Worm (Caenorhabditis elegans): ENCODE data around the gene E02C12.19.
"Not testable (repeated sequence)": the region's sequence is repeated elsewhere in the genome, so short reads cannot be mapped to it uniquely, and the experiment has no call there.

Gene E02C12.19

ce11 chrV:9394938-9395639, 18.8 kb upstream of the E02C12.19 start:
- TF ChIP-seq klf-2 (GFP tag; conservative IDR thresholded peaks at IDR 0.05) (no peak), cog-1 (tag; optimal IDR thresholded peaks at IDR 0.05) (no peak), flt-1 (GFP tag; IDR thresholded peaks at IDR 0.05) (no peak), med-1 (GFP tag; optimal IDR thresholded peaks at IDR 0.05; ENCODE audit: insufficient read depth) (no peak), ztf-23 (GFP tag; IDR thresholded peaks at IDR 0.05) (no peak), ztf-29 (GFP tag; IDR thresholded peaks at IDR 0.05) (no peak), T22C8.4 (GFP tag; IDR thresholded peaks at IDR 0.05) (no peak), ref-1 (GFP tag; conservative IDR thresholded peaks at IDR 0.05) (no peak), tab-1 (GFP tag; IDR thresholded peaks at IDR 0.05) (no peak)

ce11 chrV:9391959-9392358, 15.6 kb upstream of the E02C12.19 start:
- TF ChIP-seq tab-1 (GFP tag; IDR thresholded peaks at IDR 0.05) (no peak), T22C8.4 (GFP tag; IDR thresholded peaks at IDR 0.05) (no peak), cog-1 (tag; optimal IDR thresholded peaks at IDR 0.05) (no peak), klf-2 (GFP tag; conservative IDR thresholded peaks at IDR 0.05) (no peak)

DNA sequence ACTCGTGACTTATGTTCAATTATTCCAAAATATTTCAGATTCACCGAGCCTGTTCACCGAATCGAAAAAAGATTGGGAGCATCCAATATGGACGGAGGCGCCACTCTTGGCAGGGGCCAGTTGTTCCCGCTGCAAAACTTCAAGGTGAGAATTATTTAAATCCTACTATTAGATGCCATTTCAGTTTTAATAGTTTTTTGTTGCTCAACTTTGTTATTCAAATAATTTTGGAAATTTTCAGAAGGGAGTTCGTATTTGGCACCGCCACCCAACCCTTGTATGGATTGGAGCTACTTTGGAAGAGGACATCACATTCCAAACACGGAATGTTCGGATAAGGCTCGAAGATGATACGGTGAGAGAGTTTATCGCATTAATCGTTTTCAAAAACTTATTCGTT, 9.8 kb upstream of the E02C12.19 start, which contains the start of gene hum-2:
hum-2 (plus strand) TSS at position 33 of the 400 bp plus-strand sequence.
- no peak for TF ChIP-seq tab-1 (GFP tag; IDR thresholded peaks at IDR 0.05)
- TF ChIP-seq med-1 (GFP tag; optimal IDR thresholded peaks at IDR 0.05; ENCODE audit: insufficient read depth), result no peak

ce11 chrV:9384949-9385348, 8.6 kb upstream of the E02C12.19 start:
- TF ChIP-seq flt-1 (GFP tag; IDR thresholded peaks at IDR 0.05) (no peak), med-1 (GFP tag; optimal IDR thresholded peaks at IDR 0.05; ENCODE audit: insufficient read depth) (no peak), ztf-29 (GFP tag; IDR thresholded peaks at IDR 0.05) (no peak), ref-1 (GFP tag; conservative IDR thresholded peaks at IDR 0.05) (no peak), ztf-23 (GFP tag; IDR thresholded peaks at IDR 0.05) (no peak), klf-2 (GFP tag; conservative IDR thresholded peaks at IDR 0.05) (no peak), cog-1 (tag; optimal IDR thresholded peaks at IDR 0.05) (no peak), tab-1 (GFP tag; IDR thresholded peaks at IDR 0.05) (no peak), T22C8.4 (GFP tag; IDR thresholded peaks at IDR 0.05) (no peak)

DNA sequence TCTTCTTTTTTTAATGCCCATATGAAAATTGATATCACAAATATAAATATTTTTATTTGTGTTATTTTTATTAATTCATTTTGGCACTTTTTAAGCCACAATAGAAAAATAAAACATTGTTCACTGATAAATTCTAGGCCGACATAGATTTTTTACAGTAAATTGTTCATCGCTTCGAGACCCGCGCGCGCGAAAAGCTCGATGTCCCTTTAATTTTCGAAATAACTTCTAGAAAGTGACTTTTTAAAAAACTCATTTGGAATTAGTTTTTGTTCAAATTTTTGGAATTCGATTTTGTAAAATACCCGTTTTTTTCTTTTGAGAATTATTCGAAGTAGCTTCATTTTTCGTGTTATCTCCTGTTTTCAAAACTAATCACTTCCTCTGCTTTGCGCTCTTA, 8.0 kb upstream of the E02C12.19 start:
- TF ChIP-seq T22C8.4 (GFP tag; IDR thresholded peaks at IDR 0.05) (no peak), tab-1 (GFP tag; IDR thresholded peaks at IDR 0.05) (no peak), ref-1 (GFP tag; conservative IDR thresholded peaks at IDR 0.05) (no peak), ztf-29 (GFP tag; IDR thresholded peaks at IDR 0.05) (no peak), med-1 (GFP tag; optimal IDR thresholded peaks at IDR 0.05; ENCODE audit: insufficient read depth) (no peak), ztf-23 (GFP tag; IDR thresholded peaks at IDR 0.05) (no peak), klf-2 (GFP tag; conservative IDR thresholded peaks at IDR 0.05) (no peak), flt-1 (GFP tag; IDR thresholded peaks at IDR 0.05) (no peak), cog-1 (tag; optimal IDR thresholded peaks at IDR 0.05) (no peak)

DNA sequence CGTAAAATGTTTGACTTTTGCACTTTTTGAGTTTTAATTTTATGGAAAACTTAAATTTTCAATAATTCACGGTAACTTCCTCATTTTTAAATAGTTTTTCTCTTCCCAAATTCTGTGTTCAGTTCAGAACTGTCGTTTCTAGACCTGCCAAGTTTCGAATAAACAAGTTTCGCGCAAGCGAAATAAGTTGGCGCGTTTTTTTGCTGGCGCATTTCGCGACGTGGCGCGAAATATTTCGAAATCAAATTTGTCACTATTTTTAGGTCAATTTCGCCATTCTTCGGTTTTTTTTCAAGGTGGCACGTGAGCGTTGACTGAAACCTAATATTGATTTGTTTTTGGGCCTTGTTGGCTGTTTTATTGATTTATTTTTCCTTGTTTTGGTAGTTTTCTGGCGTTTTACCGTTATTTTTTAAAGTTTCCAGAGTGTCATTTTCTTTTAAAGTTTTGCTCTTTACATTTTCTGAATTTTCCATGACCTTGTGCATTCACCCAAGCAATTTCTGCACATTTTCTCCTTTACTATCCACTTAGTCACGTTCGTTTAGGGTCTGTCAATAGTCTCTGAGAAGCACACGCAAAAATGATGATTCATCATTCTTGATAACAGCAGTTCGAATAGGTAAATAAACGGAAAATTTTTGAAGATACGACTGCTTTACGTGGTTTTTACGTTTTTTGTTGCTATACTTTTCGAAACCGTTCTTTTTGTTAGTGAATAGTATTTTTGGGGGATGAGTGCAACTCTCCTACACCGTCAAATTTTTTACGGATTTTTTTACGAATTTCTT, 6.4 kb upstream of the E02C12.19 start:
- no peak for TF ChIP-seq ref-1 (GFP tag; conservative IDR thresholded peaks at IDR 0.05)
- peak; percentile 49; the same call in 1 of the 2 replicates for TF ChIP-seq T22C8.4 (GFP tag; IDR thresholded peaks at IDR 0.05)
- TF ChIP-seq klf-2 (GFP tag; conservative IDR thresholded peaks at IDR 0.05), result no peak
- TF ChIP-seq tab-1 (GFP tag; IDR thresholded peaks at IDR 0.05), result no peak
- TF ChIP-seq med-1 (GFP tag; optimal IDR thresholded peaks at IDR 0.05; ENCODE audit: insufficient read depth), result no peak
- no peak for TF ChIP-seq ztf-29 (GFP tag; IDR thresholded peaks at IDR 0.05)

DNA sequence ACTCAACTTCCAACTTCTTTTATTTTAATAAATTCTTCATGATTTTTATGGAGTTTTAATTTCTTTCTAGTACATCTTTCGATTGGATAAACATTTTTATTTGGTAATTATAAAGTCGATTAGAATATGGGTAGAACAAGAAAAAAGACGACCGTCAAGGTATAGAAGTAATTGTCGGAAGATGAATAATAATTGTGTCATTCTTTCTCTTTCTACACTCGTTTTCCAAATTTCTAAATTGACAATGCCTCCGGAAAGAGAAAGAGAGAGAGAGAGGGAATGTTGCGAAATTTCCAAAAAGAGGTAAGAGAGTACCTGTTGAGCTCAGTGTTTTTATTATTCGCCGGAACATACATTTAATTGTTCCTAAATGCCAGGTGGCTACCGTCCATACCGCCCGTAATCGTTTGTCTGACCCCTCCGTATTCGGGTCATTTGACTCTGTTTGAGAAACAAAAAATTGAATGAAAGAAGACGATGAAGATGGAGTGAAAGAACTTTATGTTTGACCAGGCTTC, 5.6 kb upstream of the E02C12.19 start, which contains the start of gene E02C12.12:
E02C12.12 (minus strand) TSS at position 468 of the 518 bp plus-strand sequence.
- TF ChIP-seq ztf-29 (GFP tag; IDR thresholded peaks at IDR 0.05), result no peak
- TF ChIP-seq tab-1 (GFP tag; IDR thresholded peaks at IDR 0.05), result no peak
- no peak for TF ChIP-seq med-1 (GFP tag; optimal IDR thresholded peaks at IDR 0.05; ENCODE audit: insufficient read depth)
- TF ChIP-seq ztf-23 (GFP tag; IDR thresholded peaks at IDR 0.05), result no peak
- no peak for TF ChIP-seq klf-2 (GFP tag; conservative IDR thresholded peaks at IDR 0.05)

ce11 chrV:9379808-9380207, 3.5 kb upstream of the E02C12.19 start, which contains the start of gene E02C12.11:
Gene E02C12.11 (minus strand): TSS chrV:9379908.
- not testable (repeated sequence) for TF ChIP-seq tab-1 (GFP tag; IDR thresholded peaks at IDR 0.05); klf-2 (GFP tag; conservative IDR thresholded peaks at IDR 0.05); T22C8.4 (GFP tag; IDR thresholded peaks at IDR 0.05)

ce11 chrV:9378335-9378734, 2.0 kb upstream of the E02C12.19 start, which contains the start of gene E02C12.10:
Gene E02C12.10 (minus strand): TSS chrV:9378409.
- no peak for TF ChIP-seq tab-1 (GFP tag; IDR thresholded peaks at IDR 0.05)
- no peak for TF ChIP-seq flt-1 (GFP tag; IDR thresholded peaks at IDR 0.05)
- TF ChIP-seq ref-1 (GFP tag; conservative IDR thresholded peaks at IDR 0.05), result no peak
- TF ChIP-seq klf-2 (GFP tag; conservative IDR thresholded peaks at IDR 0.05), result no peak
- no peak for TF ChIP-seq med-1 (GFP tag; optimal IDR thresholded peaks at IDR 0.05; ENCODE audit: insufficient read depth)
- TF ChIP-seq cog-1 (tag; optimal IDR thresholded peaks at IDR 0.05), result no peak
- TF ChIP-seq T22C8.4 (GFP tag; IDR thresholded peaks at IDR 0.05), result no peak
- no peak for TF ChIP-seq ztf-29 (GFP tag; IDR thresholded peaks at IDR 0.05)
- TF ChIP-seq ztf-23 (GFP tag; IDR thresholded peaks at IDR 0.05), result no peak

DNA sequence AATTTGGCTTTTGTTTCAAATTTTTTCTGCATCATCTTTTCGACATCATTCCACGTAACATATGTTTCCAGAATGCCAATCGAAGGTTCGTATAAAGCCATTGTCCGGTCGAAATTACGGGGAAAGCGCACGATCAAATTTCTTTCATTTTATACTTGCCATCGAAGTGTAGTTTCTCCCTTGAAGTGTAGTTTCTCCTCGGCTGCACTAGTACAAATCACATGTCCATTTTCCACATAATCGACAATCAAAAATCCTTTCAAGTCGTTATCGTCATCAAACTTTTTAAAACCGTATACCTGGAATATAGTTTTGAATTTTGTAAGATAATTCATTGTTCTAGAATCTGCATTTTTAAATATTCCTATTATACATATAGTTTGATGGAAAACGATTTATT, 939 bp downstream of the E02C12.19 start, which contains the start of gene E02C12.9:
E02C12.9 (minus strand) TSS at position 101 of the 400 bp plus-strand sequence.
- TF ChIP-seq flt-1 (GFP tag; IDR thresholded peaks at IDR 0.05) (no peak), klf-2 (GFP tag; conservative IDR thresholded peaks at IDR 0.05) (no peak), ref-1 (GFP tag; conservative IDR thresholded peaks at IDR 0.05) (no peak), ztf-29 (GFP tag; IDR thresholded peaks at IDR 0.05) (no peak), ztf-23 (GFP tag; IDR thresholded peaks at IDR 0.05) (no peak), tab-1 (GFP tag; IDR thresholded peaks at IDR 0.05) (no peak), med-1 (GFP tag; optimal IDR thresholded peaks at IDR 0.05; ENCODE audit: insufficient read depth) (no peak), T22C8.4 (GFP tag; IDR thresholded peaks at IDR 0.05) (no peak), cog-1 (tag; optimal IDR thresholded peaks at IDR 0.05) (no peak)
